Worm (Caenorhabditis elegans) whole organism, L4 larva: ENCODE data around the gene Y43F8B.15.
A peak's percentile ranks its signal among the peaks of the same experiment; 100 is the strongest.

Experiments used
- F49E8.2 ChIP-seq: sonication (generic microtip); optimal IDR thresholded peaks from 2 replicates; lab custom pipeline; 2016; ENCODE audit warnings: missing compliant biosample characterization, mild to moderate bottlenecking, missing genetic modification characterization, borderline replicate concordance
- Y75B8A.6 ChIP-seq: fragments of 200-800 bp; sonication (Bioruptor generic); IDR thresholded peaks from 2 replicates; pipeline ENCODE4 v1.3.6; 2022; ENCODE audit warnings: missing genetic modification reagents, missing genetic modification characterization, missing compliant biosample characterization
- aha-1 ChIP-seq: fragments of 150-350 bp; peaks from one replicate; lab custom pipeline; 2014; ENCODE audit warnings: missing biosample characterization, missing genetic modification characterization
- ama-1 ChIP-seq: fragments of 150-350 bp; optimal IDR thresholded peaks from 2 replicates; lab custom pipeline; 2014; ENCODE audit warnings: inconsistent platforms, mixed read lengths
- ceh-20 ChIP-seq: fragments of 200-800 bp; sonication (Bioruptor generic); IDR thresholded peaks from 2 replicates; pipeline ENCODE4 v1.3.6; 2022; ENCODE audit warnings: missing genetic modification reagents, missing genetic modification characterization, missing compliant biosample characterization
- ceh-28 ChIP-seq: fragments of 150-350 bp; optimal IDR thresholded peaks from 2 replicates; lab custom pipeline; 2014; ENCODE audit warnings: missing biosample characterization, missing genetic modification reagents, missing genetic modification characterization
- daf-16 ChIP-seq, 3 experiments: sonication (generic microtip); optimal IDR thresholded peaks; 2 replicates each; lab custom pipeline; 2016 to 2017; ENCODE audit warnings: missing genetic modification characterization in 3 of 3, missing genetic modification reagents in 3 of 3, mild to moderate bottlenecking in 2 of 3, missing compliant biosample characterization in 2 of 3, missing biosample characterization in 1 of 3, moderate library complexity in 1 of 3
- daf-8 ChIP-seq: fragments of 200-800 bp; sonication (Bioruptor generic); IDR thresholded peaks from 2 replicates; pipeline ENCODE4 v1.3.6; 2022; ENCODE audit warnings: missing genetic modification characterization, missing compliant biosample characterization
- dmd-6 ChIP-seq: fragments of 200-800 bp; sonication (Bioruptor generic); IDR thresholded peaks from 2 replicates; pipeline ENCODE4 v1.3.6; 2022; ENCODE audit warnings: missing genetic modification reagents, missing genetic modification characterization, missing compliant biosample characterization
- dmd-8 ChIP-seq: fragments of 200-800 bp; sonication (Bioruptor generic); IDR thresholded peaks from 2 replicates; pipeline ENCODE4 v1.3.6; 2022; ENCODE audit warnings: missing genetic modification characterization, missing compliant biosample characterization
- dpl-1 ChIP-seq: fragments of 150-350 bp; optimal IDR thresholded peaks from 2 replicates; lab custom pipeline; 2014; ENCODE audit warnings: missing biosample characterization, missing genetic modification reagents, missing genetic modification characterization
- duxl-1 ChIP-seq: sonication (generic microtip); optimal IDR thresholded peaks from 2 replicates; lab custom pipeline; 2016; ENCODE audit warnings: mild to moderate bottlenecking, missing genetic modification characterization, moderate library complexity, missing compliant biosample characterization; ENCODE audit not compliant: poor library complexity
- dve-1 ChIP-seq: sonication (generic microtip); optimal IDR thresholded peaks from 2 replicates; lab custom pipeline; 2017; ENCODE audit warnings: antibody characterized with exemption, mild to moderate bottlenecking, missing genetic modification characterization, missing compliant biosample characterization; ENCODE audit not compliant: insufficient read depth
- egl-27 ChIP-seq: sonication (generic microtip); optimal IDR thresholded peaks from 3 replicates; lab custom pipeline; 2017; ENCODE audit warnings: missing biosample characterization, missing genetic modification reagents, missing genetic modification characterization
- fkh-10 ChIP-seq: fragments of 150-350 bp; optimal IDR thresholded peaks from 2 replicates; lab custom pipeline; 2014; ENCODE audit warnings: missing biosample characterization, missing genetic modification reagents, missing genetic modification characterization
- gei-8 ChIP-seq: fragments of 200-800 bp; sonication (Bioruptor generic); optimal IDR thresholded peaks from 2 replicates; lab custom pipeline; 2018; ENCODE audit warnings: mild to moderate bottlenecking, missing genetic modification characterization, missing compliant biosample characterization
- hlh-11 ChIP-seq: fragments of 200-800 bp; sonication (Bioruptor generic); optimal IDR thresholded peaks from 2 replicates; lab custom pipeline; 2018; ENCODE audit warnings: mild to moderate bottlenecking, missing genetic modification characterization, missing compliant biosample characterization
- hlh-30 ChIP-seq: sonication (generic microtip); optimal IDR thresholded peaks from 2 replicates; lab custom pipeline; 2017; ENCODE audit warnings: antibody characterized with exemption, mild to moderate bottlenecking, missing genetic modification characterization, missing compliant biosample characterization; ENCODE audit not compliant: insufficient read depth
- jun-1 ChIP-seq: fragments of 150-350 bp; optimal IDR thresholded peaks from 2 replicates; lab custom pipeline; 2014; ENCODE audit warnings: missing biosample characterization, missing genetic modification reagents, missing genetic modification characterization
- lin-15B ChIP-seq: fragments of 150-350 bp; sonication (generic microtip); optimal IDR thresholded peaks from 3 replicates; lab custom pipeline; 2014; ENCODE audit warnings: missing biosample characterization, missing genetic modification characterization
- lin-29 ChIP-seq: fragments of 200-800 bp; sonication (Bioruptor generic); IDR thresholded peaks from 2 replicates; pipeline ENCODE4 v1.3.6; 2022; ENCODE audit warnings: missing genetic modification reagents, missing genetic modification characterization, missing compliant biosample characterization
- lin-39 ChIP-seq: fragments of 150-350 bp; optimal IDR thresholded peaks from 2 replicates; lab custom pipeline; 2014; ENCODE audit warnings: missing biosample characterization, missing genetic modification reagents, missing genetic modification characterization
- lir-3 ChIP-seq: sonication (generic microtip); optimal IDR thresholded peaks from 2 replicates; lab custom pipeline; 2016; ENCODE audit warnings: mild to moderate bottlenecking, missing genetic modification characterization, missing compliant biosample characterization
- lsy-2 ChIP-seq, 2 experiments: fragments of 150-350 bp in 1 of 2; sonication (generic microtip) in 1 of 2; optimal IDR thresholded peaks; 2 replicates each; lab custom pipeline; 2014 to 2017; ENCODE audit warnings: missing biosample characterization in 2 of 2, missing genetic modification characterization in 2 of 2
- madf-5 ChIP-seq, 2 experiments: fragments of 200-800 bp; sonication (Bioruptor generic); IDR thresholded peaks; 2 replicates each; pipeline ENCODE4 v1.3.6; 2022; ENCODE audit warnings: missing compliant biosample characterization in 2 of 2, missing genetic modification characterization in 2 of 2
- mdt-29 ChIP-seq: fragments of 200-800 bp; sonication (Bioruptor generic); IDR thresholded peaks from 2 replicates; pipeline ENCODE4 v1.3.6; 2022; ENCODE audit warnings: missing genetic modification reagents, missing genetic modification characterization, missing compliant biosample characterization
- mxl-3 ChIP-seq: fragments of 200-800 bp; sonication (Bioruptor generic); optimal IDR thresholded peaks from 2 replicates; lab custom pipeline; 2018; ENCODE audit warnings: mild to moderate bottlenecking, missing genetic modification characterization, missing compliant biosample characterization
- nhr-28 ChIP-seq: fragments of 150-350 bp; optimal IDR thresholded peaks from 2 replicates; lab custom pipeline; 2014; ENCODE audit warnings: missing biosample characterization, missing genetic modification characterization
- nhr-42 ChIP-seq: fragments of 200-800 bp; sonication (Bioruptor generic); IDR thresholded peaks from 2 replicates; pipeline ENCODE4 v1.3.6; 2022; ENCODE audit warnings: missing genetic modification characterization, missing compliant biosample characterization
- nhr-48 ChIP-seq: sonication (generic microtip); optimal IDR thresholded peaks from 2 replicates; lab custom pipeline; 2016; ENCODE audit warnings: mild to moderate bottlenecking, missing genetic modification characterization, missing compliant biosample characterization
- nhr-76 ChIP-seq: fragments of 150-350 bp; optimal IDR thresholded peaks from 2 replicates; lab custom pipeline; 2014; ENCODE audit warnings: missing biosample characterization, missing genetic modification characterization
- nhr-77 ChIP-seq: fragments of 150-350 bp; optimal IDR thresholded peaks from 2 replicates; lab custom pipeline; 2014; ENCODE audit warnings: missing biosample characterization, missing genetic modification characterization
- php-3 ChIP-seq: fragments of 200-800 bp; sonication (Bioruptor generic); IDR thresholded peaks from 2 replicates; pipeline ENCODE4 v1.3.6; 2022; ENCODE audit warnings: missing genetic modification reagents, missing genetic modification characterization, missing compliant biosample characterization
- pqm-1 ChIP-seq: sonication (generic microtip); optimal IDR thresholded peaks from 2 replicates; lab custom pipeline; 2017; ENCODE audit warnings: missing biosample characterization, missing genetic modification characterization
- saeg-2 ChIP-seq: fragments of 200-800 bp; sonication (Bioruptor generic); IDR thresholded peaks from 2 replicates; pipeline ENCODE4 v1.3.6; 2022; ENCODE audit warnings: missing genetic modification reagents, missing genetic modification characterization, missing compliant biosample characterization
- snpc-1.2 ChIP-seq: fragments of 200-800 bp; sonication (Bioruptor generic); IDR thresholded peaks from 2 replicates; pipeline ENCODE4 v1.3.6; 2022; ENCODE audit warnings: missing genetic modification reagents, missing genetic modification characterization, missing compliant biosample characterization
- snpc-4 ChIP-seq: fragments of 150-350 bp; optimal IDR thresholded peaks from 2 replicates; lab custom pipeline; 2014; ENCODE audit warnings: missing biosample characterization, missing genetic modification characterization
- spr-1 ChIP-seq: sonication (generic microtip); optimal IDR thresholded peaks from 2 replicates; lab custom pipeline; 2016; ENCODE audit warnings: mild to moderate bottlenecking, missing genetic modification characterization, missing compliant biosample characterization
- spr-3 ChIP-seq: fragments of 200-800 bp; sonication (Bioruptor generic); optimal IDR thresholded peaks from 2 replicates; lab custom pipeline; 2018; ENCODE audit warnings: mild to moderate bottlenecking, missing genetic modification characterization, missing compliant biosample characterization
- tag-97 ChIP-seq: fragments of 200-800 bp; sonication (Bioruptor generic); IDR thresholded peaks from 2 replicates; pipeline ENCODE4 v1.3.6; 2022; ENCODE audit warnings: missing genetic modification characterization, missing compliant biosample characterization
- unc-39 ChIP-seq: sonication (generic microtip); optimal IDR thresholded peaks from 2 replicates; lab custom pipeline; 2017; ENCODE audit warnings: missing biosample characterization, missing genetic modification characterization
- zfp-2 ChIP-seq: sonication (generic microtip); optimal IDR thresholded peaks from 2 replicates; lab custom pipeline; 2016; ENCODE audit warnings: mild to moderate bottlenecking, missing genetic modification characterization, missing compliant biosample characterization
- zfp-3 ChIP-seq: fragments of 200-800 bp; sonication (Bioruptor generic); conservative IDR thresholded peaks from 2 replicates; pipeline ENCODE4 v1.3.6; 2022; ENCODE audit warnings: missing genetic modification reagents, missing genetic modification characterization, missing compliant biosample characterization
- zip-2 ChIP-seq: fragments of 150-350 bp; optimal IDR thresholded peaks from 2 replicates; lab custom pipeline; 2014; ENCODE audit warnings: missing biosample characterization, missing genetic modification characterization

The Y43F8B.15 gene

ce11 chrV:19443599-19443998 lies 18.3 kb downstream of the Y43F8B.15 start:
- TF ChIP-seq mdt-29 (GFP tag; lab: Robert Waterston, UW) (no peak), daf-8 (GFP tag; lab: Robert Waterston, UW) (no peak), ama-1 (lab: Kevin White, UChicago) (no peak), ceh-28 (tag; lab: Kevin White, UChicago) (no peak), nhr-76 (tag; lab: Kevin White, UChicago) (no peak), lin-39 (no peak), hlh-11 (tag; lab: Kevin White, UChicago) (no peak), nhr-48 (tag; lab: Kevin White, UChicago) (no peak), duxl-1 (no peak), tag-97 (GFP tag; lab: Robert Waterston, UW) (no peak), snpc-4 (tag; lab: Kevin White, UChicago) (no peak), madf-5 (GFP tag; IDR thresholded peaks at IDR 0.05; lab: Robert Waterston, UW) (no peak), dmd-8 (no peak), saeg-2 (GFP tag; lab: Robert Waterston, UW) (no peak), F49E8.2 (tag; lab: Kevin White, UChicago) (no peak), lin-29 (GFP tag; lab: Robert Waterston, UW) (no peak), spr-3 (GFP tag; lab: Kevin White, UChicago) (no peak), dve-1 (peak; percentile 27), jun-1 (tag; lab: Kevin White, UChicago) (no peak), nhr-77 (tag; lab: Kevin White, UChicago) (no peak), lsy-2 (tag; optimal IDR thresholded peaks at IDR 0.05; lab: Kevin White, UChicago) (peak in 1 of 2 experiments; percentile 4), snpc-1.2 (GFP tag; lab: Robert Waterston, UW) (no peak), egl-27 (tag; lab: Kevin White, UChicago) (no peak), nhr-28 (tag; lab: Kevin White, UChicago) (peak; percentile 34), gei-8 (no peak), unc-39 (tag; lab: Kevin White, UChicago) (no peak), daf-16 (GFP tag; optimal IDR thresholded peaks at IDR 0.05; lab: Kevin White, UChicago) (no peak), daf-16 (tag; optimal IDR thresholded peaks at IDR 0.05; lab: Kevin White, UChicago) (peak; percentile 72), aha-1 (tag; lab: Kevin White, UChicago) (no peak)

DNA sequence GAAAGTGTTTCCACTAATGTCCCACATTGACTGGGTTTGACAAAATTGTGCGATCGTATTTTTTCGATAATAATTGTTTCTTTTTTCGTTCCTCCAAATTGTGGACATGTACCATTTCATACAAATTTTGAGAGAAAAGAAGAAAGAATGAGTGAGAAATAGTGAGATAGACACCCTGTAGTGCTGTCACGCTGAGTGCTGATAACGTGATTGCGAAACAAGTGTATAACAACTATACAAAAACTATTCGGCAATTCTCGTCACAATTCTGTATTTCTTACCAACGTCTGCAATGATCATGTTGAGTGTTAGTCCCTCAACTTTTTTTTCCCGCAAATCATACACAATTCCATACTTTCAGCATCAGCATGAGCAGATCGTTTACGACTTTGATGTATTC lies 25.6 kb downstream of the Y43F8B.15 start, which contains the start of gene C25F9.14:
Gene C25F9.14 (plus strand): TSS at position 178 of the 400 bp plus-strand sequence.
- TF ChIP-seq dpl-1 (GFP tag; lab: Kevin White, UChicago) (no peak), nhr-77 (tag; lab: Kevin White, UChicago) (no peak), pqm-1 (tag; lab: Kevin White, UChicago) (peak; percentile 56), daf-16 (GFP tag; optimal IDR thresholded peaks at IDR 0.05; lab: Kevin White, UChicago) (no peak), daf-16 (tag; optimal IDR thresholded peaks at IDR 0.05; lab: Kevin White, UChicago) (peak; percentile 17), hlh-30 (peak; percentile 20), mxl-3 (peak; percentile 19), dmd-6 (0 out of 2 replicates have a peak, but pooled peaks have one; percentile 17), nhr-28 (tag; lab: Kevin White, UChicago) (peak; percentile 59), hlh-11 (tag; lab: Kevin White, UChicago) (peak; percentile 12), nhr-42 (no peak)

- no peak for TF ChIP-seq lin-15B (tag; lab: Kevin White, UChicago)
- peak; percentile 42 for TF ChIP-seq pqm-1 (tag; lab: Kevin White, UChicago)
- TF ChIP-seq Y75B8A.6, result no peak
- TF ChIP-seq spr-1 (tag; lab: Kevin White, UChicago), result no peak
- peak; percentile 24 for TF ChIP-seq nhr-28 (tag; lab: Kevin White, UChicago)
- TF ChIP-seq php-3 (GFP tag; lab: Robert Waterston, UW), result peak; percentile 90
- TF ChIP-seq zfp-2 (tag; lab: Kevin White, UChicago), result no peak
- TF ChIP-seq mxl-3, result no peak
- TF ChIP-seq daf-16 (GFP tag; optimal IDR thresholded peaks at IDR 0.05; lab: Kevin White, UChicago), result no peak
- peak; percentile 33 for TF ChIP-seq daf-16 (tag; optimal IDR thresholded peaks at IDR 0.05; lab: Kevin White, UChicago)
- TF ChIP-seq lir-3 (tag; lab: Kevin White, UChicago), result no peak
- 0 out of 2 replicates have a peak, but pooled peaks have one; percentile 26 for TF ChIP-seq ceh-20 (GFP tag; lab: Robert Waterston, UW)
- TF ChIP-seq lin-39, result no peak
- TF ChIP-seq zfp-3 (GFP tag; lab: Robert Waterston, UW), result no peak
- TF ChIP-seq fkh-10 (GFP tag; lab: Kevin White, UChicago), result no peak
- TF ChIP-seq aha-1 (tag; lab: Kevin White, UChicago), result peak; percentile 72
- TF ChIP-seq lsy-2 (tag; optimal IDR thresholded peaks at IDR 0.05; lab: Kevin White, UChicago), result no peak
- TF ChIP-seq zip-2 (tag; lab: Kevin White, UChicago), result no peak
- TF ChIP-seq, all 104 proteins: peak for 6
Measured at ce11 chrV:19433806-19434437, 28.0 kb downstream of the Y43F8B.15 start, which contains the start of gene C25F9.16. C25F9.16 (plus strand) TSS chrV:19434387.
